Fruit fly (Drosophila melanogaster): ENCODE results near the gene CG42833.

CG42833 gene

dm6 chr3L:20199569-20200247 is at the start of gene CG42833:
Gene CG42833 (plus strand): TSS chr3L:20200093.
- no peak for TF ChIP-seq CG10348 (GFP tag; IDR thresholded peaks at IDR 0.05)
- TF ChIP-seq CG15710 (tag; optimal IDR thresholded peaks at IDR 0.05): no peak
- TF ChIP-seq CG4496 (GFP tag; IDR thresholded peaks at IDR 0.05): no peak
- no peak for TF ChIP-seq EcR (GFP tag; optimal IDR thresholded peaks at IDR 0.05)
- no peak for TF ChIP-seq CG8301 (tag; optimal IDR thresholded peaks at IDR 0.05)
- TF ChIP-seq Snoo (tag; optimal IDR thresholded peaks at IDR 0.05): no peak
- no peak for TF ChIP-seq rn (GFP tag; IDR thresholded peaks at IDR 0.05)
- no peak for TF ChIP-seq gl (tag; optimal IDR thresholded peaks at IDR 0.05)
- TF ChIP-seq Ets98B (GFP tag; IDR thresholded peaks at IDR 0.05): no peak
- TF ChIP-seq Pif1B (GFP tag; optimal IDR thresholded peaks at IDR 0.05): no peak
- TF ChIP-seq Pif1A (GFP tag; optimal IDR thresholded peaks at IDR 0.05): no peak
- TF ChIP-seq CG12605 (GFP tag; IDR thresholded peaks at IDR 0.05): no peak
- TF ChIP-seq CG9948 (tag; optimal IDR thresholded peaks at IDR 0.05): no peak
- TF ChIP-seq CG8159 (tag; optimal IDR thresholded peaks at IDR 0.05): no peak
- TF ChIP-seq CG13204 (GFP tag; optimal IDR thresholded peaks at IDR 0.05): no peak
- no peak for TF ChIP-seq fd96Ca (GFP tag; IDR thresholded peaks at IDR 0.05)
- no peak for TF ChIP-seq CG34367 (tag; optimal IDR thresholded peaks at IDR 0.05)

dm6 chr3L:20168152-20168551 is 31.7 kb upstream of the CG42833 start:
- TF ChIP-seq CG4496 (GFP tag; IDR thresholded peaks at IDR 0.05): no peak
- TF ChIP-seq CG8159 (tag; optimal IDR thresholded peaks at IDR 0.05): peak; percentile 42
- peak; percentile 12 for TF ChIP-seq CG9948 (tag; optimal IDR thresholded peaks at IDR 0.05)
- TF ChIP-seq CG34367 (tag; optimal IDR thresholded peaks at IDR 0.05): no peak
- TF ChIP-seq Ets98B (GFP tag; IDR thresholded peaks at IDR 0.05): no peak
- TF ChIP-seq CG17806 (tag; optimal IDR thresholded peaks at IDR 0.05): peak; percentile 10
- peak; percentile 19 for TF ChIP-seq CG15710 (tag; optimal IDR thresholded peaks at IDR 0.05)
- TF ChIP-seq D1 (tag; optimal IDR thresholded peaks at IDR 0.05): peak; percentile 21
- no peak for TF ChIP-seq gl (tag; optimal IDR thresholded peaks at IDR 0.05)
- no peak for TF ChIP-seq CG12605 (GFP tag; IDR thresholded peaks at IDR 0.05)
- no peak for TF ChIP-seq Snoo (tag; optimal IDR thresholded peaks at IDR 0.05)

dm6 chr3L:20177697-20178096 is 22.2 kb upstream of the CG42833 start:
- TF ChIP-seq gl (tag; optimal IDR thresholded peaks at IDR 0.05): no peak
- no peak for TF ChIP-seq CG34367 (tag; optimal IDR thresholded peaks at IDR 0.05)
- TF ChIP-seq Pif1A (GFP tag; optimal IDR thresholded peaks at IDR 0.05): no peak
- TF ChIP-seq CG9948 (tag; optimal IDR thresholded peaks at IDR 0.05): no peak
- no peak for TF ChIP-seq D1 (tag; optimal IDR thresholded peaks at IDR 0.05)
- no peak for TF ChIP-seq CG8159 (tag; optimal IDR thresholded peaks at IDR 0.05)
- no peak for TF ChIP-seq CG15710 (tag; optimal IDR thresholded peaks at IDR 0.05)
- no peak for TF ChIP-seq CG32121 (GFP tag; IDR thresholded peaks at IDR 0.05)
- TF ChIP-seq fd96Ca (GFP tag; IDR thresholded peaks at IDR 0.05): no peak
- no peak for TF ChIP-seq CG4496 (GFP tag; IDR thresholded peaks at IDR 0.05)
- no peak for TF ChIP-seq CG8301 (tag; optimal IDR thresholded peaks at IDR 0.05)
- TF ChIP-seq EcR (GFP tag; optimal IDR thresholded peaks at IDR 0.05): no peak
- TF ChIP-seq Snoo (tag; optimal IDR thresholded peaks at IDR 0.05): no peak
- no peak for TF ChIP-seq rn (GFP tag; IDR thresholded peaks at IDR 0.05)
- TF ChIP-seq CG12605 (GFP tag; IDR thresholded peaks at IDR 0.05): no peak
- no peak for TF ChIP-seq CG10348 (GFP tag; IDR thresholded peaks at IDR 0.05)
- TF ChIP-seq CG17806 (tag; optimal IDR thresholded peaks at IDR 0.05): no peak
- no peak for TF ChIP-seq CG13204 (GFP tag; optimal IDR thresholded peaks at IDR 0.05)
- no peak for TF ChIP-seq Ets98B (GFP tag; IDR thresholded peaks at IDR 0.05)

- TF ChIP-seq CG15710 (tag; optimal IDR thresholded peaks at IDR 0.05) (no peak), Ets98B (GFP tag; IDR thresholded peaks at IDR 0.05) (no peak), CG17806 (tag; optimal IDR thresholded peaks at IDR 0.05) (no peak), gl (tag; optimal IDR thresholded peaks at IDR 0.05) (no peak), CG34367 (tag; optimal IDR thresholded peaks at IDR 0.05) (no peak), CG32121 (GFP tag; IDR thresholded peaks at IDR 0.05) (no peak), CG4496 (GFP tag; IDR thresholded peaks at IDR 0.05) (no peak), fd96Ca (GFP tag; IDR thresholded peaks at IDR 0.05) (no peak), CG13204 (GFP tag; optimal IDR thresholded peaks at IDR 0.05) (no peak), rn (GFP tag; IDR thresholded peaks at IDR 0.05) (no peak), CG8301 (tag; optimal IDR thresholded peaks at IDR 0.05) (no peak), CG14655 (GFP tag; optimal IDR thresholded peaks at IDR 0.05) (no peak), D1 (tag; optimal IDR thresholded peaks at IDR 0.05) (no peak), CG12605 (GFP tag; IDR thresholded peaks at IDR 0.05) (no peak), Pif1B (GFP tag; optimal IDR thresholded peaks at IDR 0.05) (no peak), EcR (GFP tag; optimal IDR thresholded peaks at IDR 0.05) (no peak), CG10348 (GFP tag; IDR thresholded peaks at IDR 0.05) (no peak)
Measured at dm6 chr3L:20178101-20178500, 21.8 kb upstream of the CG42833 start.

dm6 chr3L:20182799-20183198 is 17.1 kb upstream of the CG42833 start:
- TF ChIP-seq gl (tag; optimal IDR thresholded peaks at IDR 0.05): no peak
- no peak for TF ChIP-seq CG32121 (GFP tag; IDR thresholded peaks at IDR 0.05)
- TF ChIP-seq Pif1B (GFP tag; optimal IDR thresholded peaks at IDR 0.05): no peak
- TF ChIP-seq CG10348 (GFP tag; IDR thresholded peaks at IDR 0.05): no peak
- no peak for TF ChIP-seq CG14655 (GFP tag; optimal IDR thresholded peaks at IDR 0.05)
- TF ChIP-seq fd96Ca (GFP tag; IDR thresholded peaks at IDR 0.05): no peak
